Worm (Caenorhabditis elegans) whole organism, L3 larva: ENCODE results near the gene rpn-7.

Source experiments
- ama-1 ChIP-seq: fragments of 150-350 bp; optimal IDR thresholded peaks from 2 replicates; lab custom pipeline; 2018
- ceh-82 ChIP-seq: fragments of 150-350 bp; optimal IDR thresholded peaks from 2 replicates; lab custom pipeline; 2014; ENCODE audit warnings: missing biosample characterization, missing genetic modification characterization
- daf-12 ChIP-seq: fragments of 150-350 bp; optimal IDR thresholded peaks from 2 replicates; lab custom pipeline; 2014; ENCODE audit warnings: missing biosample characterization, missing genetic modification reagents, missing genetic modification characterization
- egl-5 ChIP-seq: fragments of 150-350 bp; optimal IDR thresholded peaks from 2 replicates; lab custom pipeline; 2017; ENCODE audit warnings: missing biosample characterization, missing genetic modification reagents, missing genetic modification characterization, inconsistent platforms
- elt-1 ChIP-seq: fragments of 150-350 bp; optimal IDR thresholded peaks from 2 replicates; lab custom pipeline; 2014; ENCODE audit warnings: missing biosample characterization, missing genetic modification characterization
- fos-1 ChIP-seq: fragments of 150-350 bp; optimal IDR thresholded peaks from 2 replicates; lab custom pipeline; 2014; ENCODE audit warnings: missing biosample characterization, missing genetic modification characterization
- jun-1 ChIP-seq: fragments of 150-350 bp; optimal IDR thresholded peaks from 2 replicates; lab custom pipeline; 2014; ENCODE audit warnings: missing biosample characterization, missing genetic modification reagents, missing genetic modification characterization
- nhr-237 ChIP-seq: fragments of 150-350 bp; optimal IDR thresholded peaks from 2 replicates; lab custom pipeline; 2014; ENCODE audit warnings: missing biosample characterization, missing genetic modification characterization
- pha-4 ChIP-seq: fragments of 150-350 bp; optimal IDR thresholded peaks from 2 replicates; lab custom pipeline; 2014; ENCODE audit warnings: missing biosample characterization, missing genetic modification reagents, missing genetic modification characterization
- pqm-1 ChIP-seq: fragments of 150-350 bp; optimal IDR thresholded peaks from 2 replicates; lab custom pipeline; 2017; ENCODE audit warnings: missing biosample characterization, missing genetic modification characterization, inconsistent platforms
- sea-2 ChIP-seq: fragments of 150-350 bp; sonication (generic microtip); optimal IDR thresholded peaks from 4 replicates; lab custom pipeline; 2014; ENCODE audit warnings: missing biosample characterization, missing genetic modification reagents, missing genetic modification characterization
- skn-1 ChIP-seq: fragments of 150-350 bp; optimal IDR thresholded peaks from 2 replicates; lab custom pipeline; 2014; ENCODE audit warnings: missing biosample characterization, missing genetic modification characterization

DNA sequence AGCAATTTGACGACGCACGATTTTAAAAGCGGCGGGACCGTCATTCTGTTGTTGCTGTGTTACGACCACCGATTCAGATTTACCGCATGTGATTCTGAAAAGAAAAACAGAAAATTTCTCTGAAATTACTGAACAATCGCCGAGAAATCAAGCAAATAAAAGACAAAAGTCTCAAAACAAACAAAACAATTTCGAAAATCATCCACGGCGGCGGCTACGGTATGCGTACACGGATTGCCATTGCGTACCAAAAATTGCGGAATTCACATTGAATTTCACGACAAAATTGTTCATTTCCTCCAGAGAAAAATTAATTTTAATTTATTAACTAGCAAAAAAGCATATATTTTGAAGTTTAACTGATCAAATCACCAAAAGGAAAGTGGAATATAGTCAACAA is 50.0 kb downstream of the rpn-7 start, which contains the start of gene pezo-1:
- TF ChIP-seq pqm-1 (tag; lab: Kevin White, UChicago) = no peak
- no peak for TF ChIP-seq elt-1 (tag; lab: Kevin White, UChicago)
- TF ChIP-seq skn-1 (tag; lab: Kevin White, UChicago) = no peak
- no peak for TF ChIP-seq ama-1
- no peak for TF ChIP-seq jun-1 (tag; lab: Kevin White, UChicago)
- no peak for TF ChIP-seq daf-12
- no peak for TF ChIP-seq pha-4 (tag; lab: Kevin White, UChicago)
- no peak for TF ChIP-seq nhr-237 (tag; lab: Kevin White, UChicago)
- TF ChIP-seq fos-1 (tag; lab: Kevin White, UChicago) = no peak
- TF ChIP-seq ceh-82 (tag; lab: Kevin White, UChicago) = no peak
- TF ChIP-seq sea-2 (GFP tag; lab: Kevin White, UChicago) = no peak
- TF ChIP-seq egl-5 (tag; lab: Kevin White, UChicago) = no peak
